Fruit fly (Drosophila melanogaster) whole organism, embryonic: ENCODE measurements around the gene Tim8.
A peak's percentile ranks its signal among the peaks of the same experiment; 100 is the strongest.

ENCODE experiments used
- ATbp ChIP-seq: fragments of 200-800 bp; sonication (Bioruptor generic); optimal IDR thresholded peaks from 2 replicates; lab custom pipeline; 2017; ENCODE audit warnings: missing biosample characterization, mild to moderate bottlenecking, missing genetic modification characterization, missing genetic modification reagents
- Atf6 ChIP-seq: fragments of 200-800 bp; sonication (Bioruptor generic); IDR thresholded peaks from 2 replicates; pipeline ENCODE4 v1.3.6; 2022; ENCODE audit warnings: missing biosample characterization, missing genetic modification characterization
- B-H2 ChIP-seq: fragments of 200-800 bp; sonication (Bioruptor generic); optimal IDR thresholded peaks from 2 replicates; lab custom pipeline; 2018; ENCODE audit warnings: missing biosample characterization, mild to moderate bottlenecking, missing genetic modification characterization
- Bgb ChIP-seq: fragments of 200-800 bp; sonication (Bioruptor generic); IDR thresholded peaks from 2 replicates; pipeline ENCODE4 v1.3.6; 2022; ENCODE audit warnings: missing biosample characterization, missing genetic modification characterization; ENCODE audit not compliant: partially characterized antibody
- BtbVII ChIP-seq: fragments of 200-800 bp; sonication (Bioruptor generic); optimal IDR thresholded peaks from 3 replicates; lab custom pipeline; 2017; ENCODE audit warnings: missing biosample characterization, mild to moderate bottlenecking, missing genetic modification characterization
- CG10321 ChIP-seq: fragments of 200-800 bp; sonication (Bioruptor generic); IDR thresholded peaks from 2 replicates; pipeline ENCODE4 v1.3.6; 2022; ENCODE audit warnings: missing biosample characterization, missing genetic modification characterization
- CG11247 ChIP-seq: fragments of 200-800 bp; sonication (Bioruptor generic); IDR thresholded peaks from 2 replicates; pipeline ENCODE4 v1.3.6; 2022; ENCODE audit warnings: missing biosample characterization, missing genetic modification characterization
- CG11560 ChIP-seq: fragments of 200-800 bp; sonication (Bioruptor generic); IDR thresholded peaks from 3 replicates; pipeline ENCODE4 v1.3.6; 2022; ENCODE audit warnings: missing biosample characterization, missing genetic modification characterization
- CG11695 ChIP-seq: fragments of 200-800 bp; sonication (Bioruptor generic); IDR thresholded peaks from 3 replicates; pipeline ENCODE4 v1.3.6; 2022; ENCODE audit warnings: missing biosample characterization, missing genetic modification characterization
- CG1602 ChIP-seq: fragments of 200-800 bp; sonication (Bioruptor generic); optimal IDR thresholded peaks from 3 replicates; lab custom pipeline; 2016; ENCODE audit warnings: missing biosample characterization, missing genetic modification characterization
- CG1647 ChIP-seq: fragments of 200-800 bp; sonication (Bioruptor generic); optimal IDR thresholded peaks from 3 replicates; lab custom pipeline; 2016; ENCODE audit warnings: missing biosample characterization, missing genetic modification characterization
- CG17361 ChIP-seq: fragments of 200-800 bp; sonication (Bioruptor generic); IDR thresholded peaks from 3 replicates; pipeline ENCODE4 v1.3.6; 2022; ENCODE audit warnings: missing biosample characterization, missing genetic modification characterization
- CG1792 ChIP-seq: fragments of 200-800 bp; sonication (Bioruptor generic); optimal IDR thresholded peaks from 2 replicates; lab custom pipeline; 2016; ENCODE audit warnings: missing biosample characterization, missing genetic modification characterization
- CG31365 ChIP-seq: fragments of 200-800 bp; sonication (Bioruptor generic); optimal IDR thresholded peaks from 2 replicates; lab custom pipeline; 2018; ENCODE audit warnings: missing biosample characterization, mild to moderate bottlenecking, missing genetic modification characterization
- CG3726 ChIP-seq: fragments of 200-800 bp; sonication (Bioruptor generic); IDR thresholded peaks from 3 replicates; pipeline ENCODE4, ENCODE4 v1.3.6; 2022; ENCODE audit warnings: missing biosample characterization, missing genetic modification characterization
- CG4617 ChIP-seq: fragments of 200-800 bp; sonication (Bioruptor generic); optimal IDR thresholded peaks from 3 replicates; lab custom pipeline; 2016; ENCODE audit warnings: missing biosample characterization, missing genetic modification characterization, borderline replicate concordance
- CG4707 ChIP-seq: fragments of 200-800 bp; sonication (Bioruptor generic); optimal IDR thresholded peaks from 2 replicates; lab custom pipeline; 2018; ENCODE audit warnings: missing biosample characterization, mild to moderate bottlenecking, missing genetic modification characterization, moderate library complexity
- CG4854 ChIP-seq: fragments of 200-800 bp; sonication (Bioruptor generic); optimal IDR thresholded peaks from 2 replicates; lab custom pipeline; 2016; ENCODE audit warnings: missing biosample characterization, missing genetic modification characterization, inconsistent platforms
- CG6654 ChIP-seq: fragments of 200-800 bp; sonication (Bioruptor generic); optimal IDR thresholded peaks from 2 replicates; lab custom pipeline; 2017; ENCODE audit warnings: missing biosample characterization, mild to moderate bottlenecking, missing genetic modification characterization
- CG7839 ChIP-seq: fragments of 200-800 bp; sonication (Bioruptor generic); optimal IDR thresholded peaks from 3 replicates; lab custom pipeline; 2018; ENCODE audit warnings: missing biosample characterization, mild to moderate bottlenecking, missing genetic modification characterization, moderate library complexity
- CG7987 ChIP-seq: fragments of 200-800 bp; sonication (Bioruptor generic); optimal IDR thresholded peaks from 2 replicates; lab custom pipeline; 2018; ENCODE audit warnings: missing biosample characterization, mild to moderate bottlenecking, missing genetic modification characterization, moderate library complexity
- D ChIP-seq, 2 experiments: fragments of 200-800 bp in 1 of 2; fragments of >200 bp in 1 of 2; sonication (Bioruptor generic) in 1 of 2; optimal IDR thresholded peaks; 2 replicates in 1 of 2; 3 replicates in 1 of 2; lab custom pipeline; 2017; ENCODE audit warnings: mild to moderate bottlenecking in 1 of 2, missing biosample characterization in 1 of 2, missing genetic modification characterization in 1 of 2, missing genetic modification reagents in 1 of 2
- Eip74EF ChIP-seq, 2 experiments: fragments of 200-800 bp in 1 of 2; fragments of >200 bp in 1 of 2; sonication (Bioruptor generic) in 1 of 2; optimal IDR thresholded peaks; 2 replicates each; lab custom pipeline; 2017 to 2019; ENCODE audit warnings: missing biosample characterization in 2 of 2, missing genetic modification characterization in 2 of 2, mild to moderate bottlenecking in 1 of 2, moderate library complexity in 1 of 2
- Elba2 ChIP-seq: fragments of 200-800 bp; sonication (Bioruptor generic); optimal IDR thresholded peaks from 3 replicates; lab custom pipeline; 2016; ENCODE audit warnings: missing biosample characterization, missing genetic modification characterization
- Fer1 ChIP-seq: fragments of 200-800 bp; sonication (Bioruptor generic); optimal IDR thresholded peaks from 2 replicates; lab custom pipeline; 2017; ENCODE audit warnings: missing biosample characterization, mild to moderate bottlenecking, missing genetic modification characterization
- Gsc ChIP-seq: fragments of 200-800 bp; sonication (Bioruptor generic); IDR thresholded peaks from 2 replicates; pipeline ENCODE4 v1.3.6; 2022; ENCODE audit warnings: missing biosample characterization, missing genetic modification characterization
- Hmr ChIP-seq: fragments of 200-800 bp; sonication (Bioruptor generic); optimal IDR thresholded peaks from 3 replicates; lab custom pipeline; 2017; ENCODE audit warnings: mild to moderate bottlenecking, missing biosample characterization, missing genetic modification reagents, missing genetic modification characterization
- Lpt ChIP-seq: fragments of >200 bp; optimal IDR thresholded peaks from 2 replicates; lab custom pipeline; 2018; ENCODE audit warnings: missing biosample characterization, missing genetic modification characterization
- Oaz ChIP-seq: fragments of 200-800 bp; sonication (Bioruptor generic); IDR thresholded peaks from 2 replicates; pipeline ENCODE4 v1.3.6; 2022; ENCODE audit warnings: missing biosample characterization, missing genetic modification characterization
- Opbp ChIP-seq: fragments of 200-800 bp; sonication (Bioruptor generic); IDR thresholded peaks from 3 replicates; pipeline ENCODE4 v1.3.6; 2022; ENCODE audit warnings: missing biosample characterization, missing genetic modification characterization; ENCODE audit not compliant: partially characterized antibody
- Tbp ChIP-seq: fragments of >200 bp; optimal IDR thresholded peaks from 2 replicates; lab custom pipeline; 2018; ENCODE audit warnings: missing biosample characterization, missing genetic modification characterization
- ase ChIP-seq: fragments of 200-800 bp; sonication (Bioruptor generic); IDR thresholded peaks from 3 replicates; pipeline ENCODE4 v1.3.6; 2022; ENCODE audit warnings: missing biosample characterization, missing genetic modification characterization
- ato ChIP-seq: fragments of 200-800 bp; sonication (Bioruptor generic); IDR thresholded peaks from 2 replicates; pipeline ENCODE4 v1.3.6; 2022; ENCODE audit warnings: missing biosample characterization, missing genetic modification characterization; ENCODE audit not compliant: partially characterized antibody
- br ChIP-seq: fragments of >200 bp; optimal IDR thresholded peaks from 2 replicates; lab custom pipeline; 2017
- cg ChIP-seq: fragments of 200-800 bp; sonication (Bioruptor generic); optimal IDR thresholded peaks from 3 replicates; lab custom pipeline; 2019; ENCODE audit warnings: missing biosample characterization, mild to moderate bottlenecking, missing genetic modification characterization, moderate library complexity
- ci ChIP-seq: fragments of 200-800 bp; sonication (Bioruptor generic); IDR thresholded peaks from 3 replicates; pipeline ENCODE4 v1.3.6; 2022; ENCODE audit warnings: missing biosample characterization, missing genetic modification characterization
- gce ChIP-seq: fragments of 200-800 bp; sonication (Bioruptor generic); IDR thresholded peaks from 3 replicates; pipeline ENCODE4 v1.3.6; 2022; ENCODE audit warnings: missing biosample characterization, missing genetic modification characterization
- gcm ChIP-seq: fragments of 200-800 bp; sonication (Bioruptor generic); optimal IDR thresholded peaks from 2 replicates; lab custom pipeline; 2019; ENCODE audit warnings: missing biosample characterization, mild to moderate bottlenecking, missing genetic modification characterization, moderate library complexity
- gem ChIP-seq: fragments of 200-800 bp; sonication (Bioruptor generic); optimal IDR thresholded peaks from 2 replicates; lab custom pipeline; 2019; ENCODE audit warnings: missing biosample characterization, mild to moderate bottlenecking, missing genetic modification characterization, moderate library complexity
- lola ChIP-seq, 3 experiments: fragments of >200 bp in 2 of 3; fragments of 200-800 bp in 1 of 3; sonication (Bioruptor generic) in 1 of 3; optimal IDR thresholded peaks; 2 replicates each; lab custom pipeline; 2017 to 2019; ENCODE audit warnings: missing biosample characterization in 3 of 3, missing genetic modification characterization in 3 of 3, mild to moderate bottlenecking in 1 of 3, moderate library complexity in 1 of 3
- nerfin-1 ChIP-seq: fragments of 200-800 bp; sonication (Bioruptor generic); optimal IDR thresholded peaks from 3 replicates; lab custom pipeline; 2019; ENCODE audit warnings: missing biosample characterization, mild to moderate bottlenecking, missing genetic modification characterization, moderate library complexity
- peb ChIP-seq: fragments of 200-800 bp; sonication (Bioruptor generic); IDR thresholded peaks from 2 replicates; pipeline ENCODE4 v1.3.6; 2022; ENCODE audit warnings: missing biosample characterization, missing genetic modification characterization
- pita ChIP-seq: fragments of 200-800 bp; sonication (Bioruptor generic); optimal IDR thresholded peaks from 2 replicates; lab custom pipeline; 2017; ENCODE audit warnings: missing biosample characterization, mild to moderate bottlenecking, missing genetic modification characterization
- pros ChIP-seq: fragments of 200-800 bp; sonication (Bioruptor generic); optimal IDR thresholded peaks from 3 replicates; lab custom pipeline; 2019; ENCODE audit warnings: missing biosample characterization, mild to moderate bottlenecking, missing genetic modification characterization, moderate library complexity
- run ChIP-seq: fragments of 200-800 bp; sonication (Bioruptor generic); optimal IDR thresholded peaks from 3 replicates; lab custom pipeline; 2018; ENCODE audit warnings: missing biosample characterization, mild to moderate bottlenecking, missing genetic modification characterization
- sens-2 ChIP-seq: fragments of 200-800 bp; sonication (Bioruptor generic); IDR thresholded peaks from 2 replicates; pipeline ENCODE4 v1.3.6; 2022; ENCODE audit warnings: missing biosample characterization, missing genetic modification characterization
- tna ChIP-seq: fragments of 200-800 bp; sonication (Bioruptor generic); IDR thresholded peaks from 2 replicates; pipeline ENCODE4 v1.3.6; 2022; ENCODE audit warnings: missing biosample characterization, missing genetic modification characterization; ENCODE audit not compliant: partially characterized antibody
- tx ChIP-seq: fragments of 200-800 bp; sonication (Bioruptor generic); optimal IDR thresholded peaks from 2 replicates; lab custom pipeline; 2016; ENCODE audit warnings: missing biosample characterization, missing genetic modification characterization
- zen ChIP-seq: fragments of 200-800 bp; sonication (Bioruptor generic); optimal IDR thresholded peaks from 3 replicates; lab custom pipeline; 2018; ENCODE audit warnings: missing biosample characterization, mild to moderate bottlenecking, missing genetic modification characterization, moderate library complexity
- zf30C ChIP-seq: fragments of 200-800 bp; sonication (Bioruptor generic); optimal IDR thresholded peaks from 3 replicates; lab custom pipeline; 2018; ENCODE audit warnings: missing biosample characterization, mild to moderate bottlenecking, missing genetic modification characterization

Tim8 gene

DNA sequence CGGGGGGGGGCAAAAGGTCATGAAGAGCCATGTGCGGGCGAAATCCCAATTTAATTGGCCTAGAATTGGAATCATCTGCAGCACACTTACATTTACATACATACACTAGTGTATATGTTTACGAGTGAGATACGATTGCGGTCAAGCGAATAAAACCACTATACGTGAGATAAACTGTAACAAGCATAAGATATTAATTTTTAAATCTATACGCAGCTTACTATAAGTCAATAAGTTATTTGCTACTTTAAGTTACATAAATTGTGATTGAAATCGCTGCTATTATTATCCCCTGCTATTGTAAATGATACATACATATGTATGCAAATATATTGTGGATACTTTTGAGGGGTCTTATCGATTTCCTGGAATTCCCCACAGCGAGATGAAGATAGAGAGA, 10.9 kb downstream of the Tim8 start (continued):
- TF ChIP-seq D (optimal IDR thresholded peaks at IDR 0.05; lab: Kevin White, UChicago) = no peak
- no peak for TF ChIP-seq D (GFP tag; optimal IDR thresholded peaks at IDR 0.05; lab: Kevin White, UChicago)
- TF ChIP-seq gce (GFP tag; lab: Robert Waterston, UW) = 0 out of 3 replicates have a peak, but pooled peaks have one; percentile 25
- TF ChIP-seq tna = no peak
- TF ChIP-seq CG6654 (GFP tag; lab: Kevin White, UChicago) = no peak
- TF ChIP-seq peb (GFP tag; lab: Robert Waterston, UW) = peak; percentile 19; the same call in 1 of the 2 replicates
- no peak for TF ChIP-seq Lpt (GFP tag; lab: Kevin White, UChicago)
- TF ChIP-seq ase = no peak
- no peak for TF ChIP-seq ato (GFP tag; lab: Robert Waterston, UW)
- no peak for TF ChIP-seq Elba2 (GFP tag; lab: Kevin White, UChicago)
- no peak for TF ChIP-seq lola (GFP tag; optimal IDR thresholded peaks at IDR 0.05; lab: Kevin White, UChicago)
- TF ChIP-seq pros (GFP tag; lab: Kevin White, UChicago) = no peak
- peak; percentile 61 for TF ChIP-seq Hmr (GFP tag; lab: Kevin White, UChicago)
- peak; percentile 33; the same call in 1 of the 2 replicates for TF ChIP-seq CG10321 (GFP tag; lab: Robert Waterston, UW)
- TF ChIP-seq CG7839 (tag; lab: Kevin White, UChicago) = peak; percentile 68
- TF ChIP-seq Gsc (GFP tag; lab: Robert Waterston, UW) = no peak
- peak; percentile 55 for TF ChIP-seq gem (tag; lab: Kevin White, UChicago)
- TF ChIP-seq Fer1 (GFP tag; lab: Kevin White, UChicago) = peak; percentile 65
- TF ChIP-seq sens-2 = 0 out of 2 replicates have a peak, but pooled peaks have one; percentile 15
- TF ChIP-seq CG1647 (GFP tag; lab: Kevin White, UChicago) = no peak
- TF ChIP-seq ATbp (GFP tag; lab: Kevin White, UChicago) = peak; percentile 23
- TF ChIP-seq CG4854 = no peak
- TF ChIP-seq br (lab: Kevin White, UChicago) = no peak
- peak; percentile 62 for TF ChIP-seq B-H2
- TF ChIP-seq Opbp (GFP tag; lab: Robert Waterston, UW) = no peak
- no peak for TF ChIP-seq CG1602 (GFP tag; lab: Kevin White, UChicago)
- peak; percentile 53; the same call in 1 of the 3 replicates for TF ChIP-seq CG11695 (GFP tag; lab: Robert Waterston, UW)
- TF ChIP-seq ci (GFP tag; lab: Robert Waterston, UW) = peak; percentile 73
- TF ChIP-seq cg (GFP tag; lab: Kevin White, UChicago) = no peak
- TF ChIP-seq CG4707 (GFP tag; lab: Kevin White, UChicago) = no peak
- TF ChIP-seq zf30C = no peak
- no peak for TF ChIP-seq CG4617 (GFP tag; lab: Kevin White, UChicago)
- peak; percentile 55 for TF ChIP-seq Atf6 (GFP tag; lab: Robert Waterston, UW)
- no peak for TF ChIP-seq Tbp
- no peak for TF ChIP-seq run (tag; lab: Kevin White, UChicago)
- 0 out of 3 replicates have a peak, but pooled peaks have one; percentile 22 for TF ChIP-seq CG17361 (GFP tag; lab: Robert Waterston, UW)
- no peak for TF ChIP-seq gcm (GFP tag; lab: Kevin White, UChicago)
- TF ChIP-seq CG3726 (GFP tag; lab: Robert Waterston, UW) = no peak
- TF ChIP-seq tx = no peak
- TF ChIP-seq BtbVII (GFP tag; lab: Kevin White, UChicago) = no peak
- no peak for TF ChIP-seq Bgb (GFP tag; lab: Robert Waterston, UW)
- no peak for TF ChIP-seq CG11560 (tag; lab: Robert Waterston, UW)
- TF ChIP-seq zen (tag; lab: Kevin White, UChicago) = no peak
- no peak for TF ChIP-seq pita
- peak in 1 of 2 experiments; percentile 48 for TF ChIP-seq Eip74EF (GFP tag; optimal IDR thresholded peaks at IDR 0.05; lab: Kevin White, UChicago)
- TF ChIP-seq CG31365 (tag; lab: Kevin White, UChicago) = no peak
- no peak for TF ChIP-seq CG7987 (GFP tag; lab: Kevin White, UChicago)
- TF ChIP-seq nerfin-1 (tag; lab: Kevin White, UChicago) = no peak
- no peak for TF ChIP-seq CG1792 (GFP tag; lab: Kevin White, UChicago)
- peak; percentile 40; the same call in 1 of the 2 replicates for TF ChIP-seq Oaz (GFP tag; lab: Robert Waterston, UW)
- no peak for TF ChIP-seq CG11247
